Fruit fly (Drosophila melanogaster): ENCODE results near the gene CG14511.

The CG14511 gene

DNA sequence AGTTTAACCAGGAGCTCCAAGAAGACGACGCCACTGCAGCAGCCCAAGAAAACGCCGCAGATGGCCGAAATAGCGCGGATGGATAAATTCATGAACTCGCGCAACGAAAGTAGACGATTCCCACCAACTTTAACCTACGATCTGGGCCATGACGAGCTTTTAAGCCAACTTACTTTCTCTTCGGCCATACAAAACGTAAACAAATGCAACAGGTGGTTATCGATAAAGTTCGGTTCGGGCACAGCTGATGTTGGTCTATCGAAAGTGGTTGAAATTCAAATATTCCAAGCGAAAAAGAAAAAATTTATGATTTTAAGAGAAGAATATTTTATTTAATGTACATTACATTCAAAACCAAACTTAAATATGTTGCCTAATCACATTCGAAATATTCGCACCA is at the start of gene CG14511:
Gene CG14511 (minus strand): TSS at position 184 of the 400 bp plus-strand sequence.
- no peak for TF ChIP-seq CG17801 (GFP tag; optimal IDR thresholded peaks at IDR 0.05; ENCODE audit: partially characterized antibody)

DNA sequence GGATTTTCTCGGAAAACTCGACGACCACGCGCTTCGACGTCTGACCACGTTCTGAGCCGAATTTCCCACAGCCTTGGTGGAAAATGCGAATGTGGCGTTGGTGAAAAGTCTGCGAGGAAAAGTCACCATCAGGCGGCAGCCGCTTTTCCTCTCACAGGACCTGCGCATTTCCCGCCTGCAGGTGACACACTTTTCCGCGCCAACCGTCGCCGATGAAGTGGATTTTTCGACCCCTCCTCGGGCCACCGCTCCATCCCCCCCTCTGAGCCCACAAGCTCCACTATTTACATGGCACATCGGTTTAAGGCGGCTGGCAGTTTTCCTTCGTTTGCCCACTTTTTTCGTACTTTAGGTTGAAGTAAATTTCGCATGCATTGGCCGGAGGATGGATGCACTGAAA is 48.3 kb upstream of the CG14511 start, which contains the start of gene jus:
Gene jus (minus strand): TSS at position 38 of the 400 bp plus-strand sequence.
- no peak for TF ChIP-seq CG17801 (GFP tag; optimal IDR thresholded peaks at IDR 0.05; ENCODE audit: partially characterized antibody)

- no peak for TF ChIP-seq CG17801 (GFP tag; optimal IDR thresholded peaks at IDR 0.05; ENCODE audit: partially characterized antibody)
These were observed 44.3 kb upstream of the CG14511 start for dm6 chr3R:29190984-29191383.

- TF ChIP-seq CG17801 (GFP tag; optimal IDR thresholded peaks at IDR 0.05; ENCODE audit: partially characterized antibody) = no peak
These were observed 18.4 kb upstream of the CG14511 start, which contains the start of gene CG11898 for dm6 chr3R:29164930-29165693. TSS of gene CG11898 (plus strand) at chr3R:29165643.

- TF ChIP-seq CG17801 (GFP tag; optimal IDR thresholded peaks at IDR 0.05; ENCODE audit: partially characterized antibody) = no peak
These were observed 12.9 kb upstream of the CG14511 start for dm6 chr3R:29159620-29160019.

- no peak for TF ChIP-seq CG17801 (GFP tag; optimal IDR thresholded peaks at IDR 0.05; ENCODE audit: partially characterized antibody)
These were observed 12.0 kb upstream of the CG14511 start for dm6 chr3R:29158721-29159120.

DNA sequence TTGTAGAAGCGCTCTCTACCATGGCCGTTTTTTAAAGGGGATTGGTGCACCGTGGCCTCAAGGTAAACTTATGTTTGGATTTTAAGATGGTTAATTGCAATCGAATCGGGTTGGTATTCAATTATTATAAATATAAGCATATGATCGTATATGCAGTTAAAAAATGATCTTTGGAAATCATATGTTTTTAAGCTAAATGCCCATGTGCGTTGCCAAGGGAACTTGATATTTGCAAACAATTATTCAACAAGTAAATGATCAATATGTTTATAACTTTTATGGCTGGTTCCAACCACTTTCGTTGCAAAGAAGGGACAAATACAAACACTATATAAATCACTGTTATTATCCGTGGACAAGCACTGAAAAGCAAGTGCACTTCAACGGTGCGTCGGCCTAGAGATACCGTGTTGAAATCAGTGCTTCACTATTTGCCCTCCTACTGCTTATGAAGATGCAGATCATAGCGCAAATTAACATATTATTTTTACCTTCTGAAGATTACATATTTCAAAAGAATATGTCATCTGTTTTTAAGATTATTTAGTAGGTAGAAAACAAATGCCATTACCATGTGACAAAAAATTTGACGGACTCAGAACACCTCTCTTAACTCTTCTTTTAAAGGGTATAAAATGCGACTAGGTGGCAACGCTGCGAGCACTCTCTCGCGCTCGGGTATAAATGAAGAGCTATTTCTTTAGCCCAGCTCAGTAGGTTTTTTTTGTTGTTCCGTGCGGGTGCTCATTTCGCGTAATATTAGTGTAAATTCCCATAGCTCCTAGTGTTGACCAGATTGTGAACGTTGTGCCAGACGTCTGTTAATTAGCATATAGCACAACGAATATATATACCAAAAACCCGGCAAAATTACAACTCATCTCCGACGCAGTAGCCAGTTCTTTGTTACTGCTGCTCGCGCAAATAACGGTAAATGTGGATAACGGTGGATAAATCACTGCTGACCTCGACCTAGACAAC is 11.0 kb upstream of the CG14511 start, which contains the start of gene rdog:
Gene rdog (plus strand): TSS at position 705 of the 981 bp plus-strand sequence.
- TF ChIP-seq CG17801 (GFP tag; optimal IDR thresholded peaks at IDR 0.05; ENCODE audit: partially characterized antibody) = peak; percentile 36

DNA sequence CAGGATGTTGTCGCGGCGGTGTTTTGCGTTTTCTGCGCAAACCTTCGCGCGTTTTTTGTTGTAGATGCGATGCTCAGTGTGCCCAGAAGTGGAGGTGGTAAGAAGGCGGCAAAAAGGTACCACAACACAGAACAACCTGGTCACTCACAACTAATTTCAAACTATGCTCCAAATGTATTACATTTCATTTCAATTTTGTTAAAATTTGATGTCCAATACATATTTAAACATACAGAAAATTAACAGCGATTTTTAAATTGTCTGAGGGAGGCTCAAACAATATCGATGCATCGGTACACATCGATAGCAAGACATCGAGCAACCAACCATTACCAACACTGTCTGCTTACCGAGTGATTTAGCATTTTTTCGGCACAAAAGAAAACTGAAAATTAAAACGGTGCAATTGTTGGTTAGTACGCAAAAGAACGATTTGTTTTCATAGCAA is 6.5 kb upstream of the CG14511 start, which contains the start of the genes Slbp and Rpn2:
Gene Slbp (minus strand): TSS at position 70 of the 448 bp plus-strand sequence.
Gene Rpn2 (plus strand): TSS at position 328 of the 448 bp plus-strand sequence.
- peak; percentile 62 for TF ChIP-seq CG17801 (GFP tag; optimal IDR thresholded peaks at IDR 0.05; ENCODE audit: partially characterized antibody)

- peak; percentile 70 for TF ChIP-seq CG17801 (GFP tag; optimal IDR thresholded peaks at IDR 0.05; ENCODE audit: partially characterized antibody)
These were observed 5.0 kb upstream of the CG14511 start, which contains the start of gene eIF2D for dm6 chr3R:29151621-29152092. TSS of gene eIF2D (minus strand) at chr3R:29151794.

DNA sequence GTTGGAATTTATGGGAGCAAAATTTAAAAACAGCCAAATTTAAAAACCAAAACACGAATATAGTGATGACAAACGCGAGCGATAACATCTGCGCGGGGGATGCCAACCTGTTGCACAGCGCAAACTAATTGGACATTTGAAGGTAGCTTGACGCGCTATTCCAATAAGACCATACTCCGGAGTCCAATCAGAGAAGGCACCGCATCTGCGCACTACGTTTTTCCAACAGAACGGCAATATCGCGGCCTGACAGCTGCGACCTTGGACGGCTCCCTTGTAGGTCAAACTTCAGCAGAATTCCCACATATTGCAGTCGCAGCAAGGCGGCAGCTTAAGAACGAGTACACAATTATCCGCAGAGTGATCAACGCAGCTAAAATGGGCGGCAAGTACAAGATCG is 1.4 kb upstream of the CG14511 start, which contains the start of the genes CG11882 and Pglym78:
Gene CG11882 (minus strand): TSS at position 101 of the 400 bp plus-strand sequence.
Gene Pglym78 (plus strand): TSS at position 177 of the 400 bp plus-strand sequence.
- no peak for TF ChIP-seq CG17801 (GFP tag; optimal IDR thresholded peaks at IDR 0.05; ENCODE audit: partially characterized antibody)

DNA sequence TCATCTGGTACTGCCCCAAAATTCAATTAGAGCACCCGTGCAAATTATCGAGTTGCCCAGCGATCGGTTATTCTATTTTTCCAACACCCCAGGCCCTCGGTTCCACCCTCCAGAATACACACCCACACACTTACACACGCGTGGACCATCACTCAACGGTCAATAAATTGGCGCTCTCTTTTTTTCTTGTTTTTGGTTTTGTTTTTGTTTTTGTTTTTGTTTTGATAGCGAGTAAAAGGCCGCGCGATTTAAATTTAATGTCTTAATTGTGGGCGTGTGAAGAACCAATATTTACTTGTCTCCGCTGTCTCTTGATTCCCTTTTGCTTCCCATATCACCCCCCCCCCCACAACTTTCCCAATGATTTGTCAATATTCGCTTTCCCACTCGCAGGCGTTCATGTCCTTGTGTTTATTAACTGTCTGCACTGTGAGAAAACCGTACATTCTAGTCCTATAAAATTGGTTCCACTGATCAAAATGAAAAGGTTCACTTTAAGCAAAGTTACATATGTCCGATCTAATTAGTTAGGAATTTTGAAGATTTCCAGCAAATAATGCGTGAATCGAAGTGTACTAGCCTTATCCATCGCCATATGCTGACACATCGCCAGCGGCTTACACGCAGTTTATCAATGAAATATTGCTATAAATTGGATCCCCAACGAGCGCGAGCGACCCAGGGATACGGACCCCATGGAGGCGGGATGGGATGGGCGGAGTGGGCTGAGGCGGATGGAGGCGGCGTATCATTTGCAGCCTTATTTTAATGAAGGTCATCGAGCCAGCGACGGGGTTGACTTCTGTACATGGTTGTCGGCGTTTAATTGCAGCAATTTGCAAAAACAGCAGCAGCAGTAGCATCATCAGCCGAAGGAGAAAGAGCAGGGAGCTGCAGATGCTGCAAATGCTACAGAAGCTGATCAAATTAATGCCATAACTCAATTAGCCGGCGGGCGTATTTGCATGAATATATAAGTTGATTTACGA is 6.6 kb downstream of the CG14511 start:
- TF ChIP-seq CG17801 (GFP tag; optimal IDR thresholded peaks at IDR 0.05; ENCODE audit: partially characterized antibody) = no peak

dm6 chr3R:29138961-29139527 is 7.6 kb downstream of the CG14511 start:
- peak; percentile 68 for TF ChIP-seq CG17801 (GFP tag; optimal IDR thresholded peaks at IDR 0.05; ENCODE audit: partially characterized antibody)

DNA sequence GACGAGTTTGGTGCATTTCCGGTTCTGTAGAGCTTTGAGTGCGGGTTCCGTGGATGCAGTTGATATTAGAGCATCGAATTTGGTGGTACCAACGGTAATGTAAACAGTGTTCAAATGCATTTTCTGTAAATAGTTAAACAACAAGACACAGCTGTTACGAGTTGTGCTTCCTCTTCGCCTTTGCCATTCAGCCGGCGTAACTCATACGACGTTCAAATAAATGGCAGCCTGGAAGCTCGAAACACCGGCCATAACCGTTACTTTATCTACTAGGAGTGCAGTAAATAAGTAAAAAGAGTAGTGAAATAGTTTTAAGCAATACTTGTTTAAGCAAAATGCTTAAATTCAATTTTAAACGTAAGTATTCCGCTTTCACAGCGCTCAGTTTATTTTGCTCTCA is 8.3 kb downstream of the CG14511 start, which contains the start of the genes Alg13 and superdeath:
Gene Alg13 (minus strand): TSS at position 167 of the 400 bp plus-strand sequence.
Gene superdeath (plus strand): TSS at position 256 of the 400 bp plus-strand sequence.
- TF ChIP-seq CG17801 (GFP tag; optimal IDR thresholded peaks at IDR 0.05; ENCODE audit: partially characterized antibody) = no peak
